Fruit fly (Drosophila melanogaster) S2 (cell line): ENCODE results near the gene Sc2.

Experiments used
- CG8478 ChIP-seq: fragments of >200 bp; optimal IDR thresholded peaks from 2 replicates; lab custom pipeline; 2018
- CTCF ChIP-seq, 2 experiments: fragments of >200 bp; optimal IDR thresholded peaks; 2 replicates each; lab custom pipeline; 2018

DNA sequence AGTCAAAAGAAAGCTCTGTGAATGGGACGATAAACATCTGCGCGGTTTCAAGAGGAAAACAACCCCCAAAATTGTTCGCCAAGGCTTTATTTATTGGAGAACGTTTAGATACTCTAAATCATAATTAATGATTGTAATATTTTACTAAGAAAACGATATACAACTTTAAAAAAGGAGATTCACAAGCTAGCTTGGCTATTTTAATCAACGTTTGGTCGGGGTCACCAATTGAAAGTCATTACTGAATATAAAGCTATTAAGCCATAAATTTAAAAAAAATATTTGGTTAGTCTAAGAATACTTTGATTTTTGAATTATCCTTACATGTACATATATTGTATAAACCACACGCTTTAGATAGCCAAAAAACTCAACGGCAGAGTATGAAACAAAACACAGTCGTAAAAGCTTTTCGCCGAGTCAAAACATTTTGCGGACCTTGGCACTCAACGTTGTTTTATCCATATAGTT, 11.1 kb upstream of the Sc2 start, which contains the start of gene Fie:
- TF ChIP-seq CG8478 (lab: Kevin White, UChicago) (no peak), CTCF (optimal IDR thresholded peaks at IDR 0.05; lab: Kevin White, UChicago) (no peak)
